Fruit fly (Drosophila melanogaster) whole organism, embryonic: ENCODE results near the gene CG32813.

Experiments used
- CG15696 ChIP-seq: fragments of 200-800 bp; sonication (Bioruptor generic); optimal IDR thresholded peaks from 2 replicates; lab custom pipeline; 2019; ENCODE audit warnings: missing biosample characterization, mild to moderate bottlenecking, missing genetic modification characterization, moderate library complexity
- CG2199 ChIP-seq: fragments of 200-800 bp; sonication (Bioruptor generic); IDR thresholded peaks from 3 replicates; pipeline ENCODE4 v1.3.6; 2022; ENCODE audit warnings: missing biosample characterization, missing genetic modification characterization
- CG4360 ChIP-seq: fragments of 200-800 bp; sonication (Bioruptor generic); IDR thresholded peaks from 2 replicates; pipeline ENCODE4 v1.3.6; 2022; ENCODE audit warnings: missing biosample characterization, missing genetic modification characterization
- Dip3 ChIP-seq: fragments of 200-800 bp; sonication (Bioruptor generic); optimal IDR thresholded peaks from 3 replicates; lab custom pipeline; 2016; ENCODE audit warnings: missing biosample characterization, missing genetic modification characterization
- Hr78 ChIP-seq, 2 experiments: fragments of 200-800 bp in 1 of 2; fragments of >200 bp in 1 of 2; sonication (Bioruptor generic) in 1 of 2; optimal IDR thresholded peaks; 2 replicates each; lab custom pipeline; 2017 to 2019; ENCODE audit warnings: missing biosample characterization in 2 of 2, missing genetic modification characterization in 2 of 2, mild to moderate bottlenecking in 1 of 2, moderate library complexity in 1 of 2
- ac ChIP-seq: fragments of 200-800 bp; sonication (Bioruptor generic); optimal IDR thresholded peaks from 3 replicates; lab custom pipeline; 2017; ENCODE audit warnings: missing biosample characterization, mild to moderate bottlenecking, missing genetic modification characterization
- dpn ChIP-seq, 2 experiments: fragments of 200-800 bp; sonication (Bioruptor generic); optimal IDR thresholded peaks; 3 replicates each; lab custom pipeline; 2016; ENCODE audit warnings: missing biosample characterization in 2 of 2, missing genetic modification characterization in 2 of 2
- gcm2 ChIP-seq: fragments of 200-800 bp; sonication (Bioruptor generic); optimal IDR thresholded peaks from 2 replicates; lab custom pipeline; 2016; ENCODE audit warnings: missing biosample characterization, missing genetic modification characterization
- grau ChIP-seq: fragments of 200-800 bp; optimal IDR thresholded peaks from 3 replicates; lab custom pipeline; 2019; ENCODE audit warnings: missing biosample characterization, mild to moderate bottlenecking, missing genetic modification characterization, moderate library complexity
- nau ChIP-seq: fragments of 200-800 bp; sonication (Bioruptor generic); optimal IDR thresholded peaks from 3 replicates; lab custom pipeline; 2017; ENCODE audit warnings: missing biosample characterization, mild to moderate bottlenecking, missing genetic modification characterization, missing genetic modification reagents
- schlank ChIP-seq: fragments of 200-800 bp; sonication (Bioruptor generic); optimal IDR thresholded peaks from 2 replicates; lab custom pipeline; 2018; ENCODE audit warnings: missing biosample characterization, mild to moderate bottlenecking, missing genetic modification characterization

DNA sequence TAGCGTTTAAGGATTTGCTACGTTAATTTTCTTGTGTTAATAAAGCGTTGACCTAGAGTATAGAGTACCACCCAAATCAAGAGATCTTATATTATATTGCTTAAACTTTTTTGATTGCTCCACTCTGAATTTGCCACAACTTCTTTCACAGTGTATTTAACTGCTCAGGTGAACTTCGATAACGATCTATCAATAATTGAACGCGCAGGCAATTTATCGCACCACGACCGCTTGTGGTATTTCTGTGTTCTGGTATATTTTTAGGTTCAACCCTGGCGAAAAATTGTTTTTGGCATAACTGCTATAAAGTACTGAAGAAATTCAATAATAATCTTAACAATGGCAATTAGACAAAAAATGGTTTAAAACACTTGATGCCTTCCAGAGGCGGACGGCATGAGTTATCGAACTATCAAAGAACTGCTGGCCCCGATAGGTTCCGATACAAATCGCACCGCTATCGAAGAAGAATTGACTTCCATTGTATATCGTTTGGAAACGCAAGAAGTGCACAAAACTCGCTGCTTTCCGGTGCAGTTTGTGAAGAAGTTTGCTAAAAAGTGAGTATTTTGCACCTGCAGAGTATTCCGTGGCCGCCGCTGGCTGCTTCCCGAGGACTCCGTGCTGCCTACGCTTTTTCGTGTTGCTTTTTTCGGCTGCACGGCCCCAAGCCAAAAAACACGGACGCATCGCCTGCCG is 10.5 kb upstream of the CG32813 start, which contains the start of gene ssx:
- no peak for TF ChIP-seq CG15696 (tag; lab: Kevin White, UChicago)
- TF ChIP-seq grau (tag; lab: Kevin White, UChicago) = peak; percentile 39
- no peak for TF ChIP-seq schlank (tag; lab: Kevin White, UChicago)
- no peak for TF ChIP-seq ac (GFP tag; lab: Kevin White, UChicago)
- TF ChIP-seq nau (GFP tag; lab: Kevin White, UChicago) = no peak
- peak; percentile 23 to 47 for TF ChIP-seq dpn (GFP tag; optimal IDR thresholded peaks at IDR 0.05; lab: Kevin White, UChicago)
- TF ChIP-seq CG2199 = no peak
- TF ChIP-seq CG4360 (GFP tag; lab: Robert Waterston, UW) = no peak
- no peak for TF ChIP-seq Hr78 (GFP tag; optimal IDR thresholded peaks at IDR 0.05; lab: Kevin White, UChicago)
- no peak for TF ChIP-seq gcm2 (GFP tag; lab: Kevin White, UChicago)
- TF ChIP-seq Dip3 = peak; percentile 49
